Worm (Caenorhabditis elegans): ENCODE measurements around the gene F14D2.19.

The F14D2.19 gene

ce11 chrII:3367100-3367499 lies 30.2 kb upstream of the F14D2.19 start, which contains the start of gene Y49F6C.6:
Y49F6C.6 (minus strand) TSS chrII:3367200.
- no peak for TF ChIP-seq ZK546.5 (tag; optimal IDR thresholded peaks at IDR 0.05)
- no peak for TF ChIP-seq alr-1 (tag; optimal IDR thresholded peaks at IDR 0.05)
- TF ChIP-seq unc-39 (tag; optimal IDR thresholded peaks at IDR 0.05) = no peak
- TF ChIP-seq ztf-4 (tag; optimal IDR thresholded peaks at IDR 0.05) = no peak
- no peak for TF ChIP-seq lsy-2 (tag; optimal IDR thresholded peaks at IDR 0.05)
- no peak for TF ChIP-seq gmeb-1 (tag; optimal IDR thresholded peaks at IDR 0.05)

ce11 chrII:3358834-3359233 lies 21.9 kb upstream of the F14D2.19 start, which contains the start of the genes lido-14 and bath-27:
lido-14 (plus strand) TSS chrII:3359134.
bath-27 (plus strand) TSS chrII:3359139.
- TF ChIP-seq lin-13 (GFP tag; optimal IDR thresholded peaks at IDR 0.05) (no peak), mdl-1 (tag; optimal IDR thresholded peaks at IDR 0.05) (no peak), aly-2 (tag; optimal IDR thresholded peaks at IDR 0.05) (no peak), F13H6.1 (tag; optimal IDR thresholded peaks at IDR 0.05) (no peak), mbf-1 (tag; optimal IDR thresholded peaks at IDR 0.05) (no peak), C34F6.9 (tag; optimal IDR thresholded peaks at IDR 0.05) (no peak), sma-9 (GFP tag; optimal IDR thresholded peaks at IDR 0.05) (no peak), sma-9 (tag; optimal IDR thresholded peaks at IDR 0.05) (no peak), blmp-1 (tag; optimal IDR thresholded peaks at IDR 0.05; ENCODE audit: insufficient read depth) (no peak), egl-27 (tag; optimal IDR thresholded peaks at IDR 0.05) (no peak), peb-1 (tag; optimal IDR thresholded peaks at IDR 0.05) (no peak), crh-2 (tag; optimal IDR thresholded peaks at IDR 0.05) (no peak), sma-3 (GFP tag; optimal IDR thresholded peaks at IDR 0.05) (no peak), nhr-21 (tag; optimal IDR thresholded peaks at IDR 0.05) (no peak), unc-55 (GFP tag; optimal IDR thresholded peaks at IDR 0.05) (no peak), nhr-77 (tag; optimal IDR thresholded peaks at IDR 0.05) (no peak), lin-39 (tag; optimal IDR thresholded peaks at IDR 0.05) (no peak), elt-1 (tag; optimal IDR thresholded peaks at IDR 0.05) (no peak), mab-5 (tag; optimal IDR thresholded peaks at IDR 0.05) (no peak)

- TF ChIP-seq unc-55 (GFP tag; optimal IDR thresholded peaks at IDR 0.05) (no peak), aly-2 (tag; optimal IDR thresholded peaks at IDR 0.05) (no peak), sma-3 (GFP tag; optimal IDR thresholded peaks at IDR 0.05) (no peak), nhr-77 (tag; optimal IDR thresholded peaks at IDR 0.05) (no peak), lin-39 (tag; optimal IDR thresholded peaks at IDR 0.05) (no peak), elt-3 (tag; optimal IDR thresholded peaks at IDR 0.05) (no peak)
Observed at ce11 chrII:3349820-3350291, 12.9 kb upstream of the F14D2.19 start, which contains the start of gene F14D2.8. F14D2.8 (minus strand) TSS chrII:3349870.

ce11 chrII:3347940-3348610 lies 11.1 kb upstream of the F14D2.19 start, which contains the start of the genes F14D2.14 and bath-29:
F14D2.14 (minus strand) TSS chrII:3347990.
bath-29 (plus strand) TSS chrII:3348560.
- TF ChIP-seq sma-9 (GFP tag; optimal IDR thresholded peaks at IDR 0.05) (no peak), sma-9 (tag; optimal IDR thresholded peaks at IDR 0.05) (no peak), nhr-77 (tag; optimal IDR thresholded peaks at IDR 0.05) (no peak), mbf-1 (tag; optimal IDR thresholded peaks at IDR 0.05) (no peak), elt-3 (tag; optimal IDR thresholded peaks at IDR 0.05) (no peak), peb-1 (tag; optimal IDR thresholded peaks at IDR 0.05) (no peak), fos-1 (tag; optimal IDR thresholded peaks at IDR 0.05) (no peak), snpc-4 (tag; optimal IDR thresholded peaks at IDR 0.05) (no peak), mdl-1 (tag; optimal IDR thresholded peaks at IDR 0.05) (no peak), sem-4 (tag; optimal IDR thresholded peaks at IDR 0.05) (no peak), nhr-25 (tag; optimal IDR thresholded peaks at IDR 0.05) (no peak), ztf-1 (GFP tag; conservative IDR thresholded peaks at IDR 0.05) (no peak)

- TF ChIP-seq ceh-16 (tag; optimal IDR thresholded peaks at IDR 0.05) (no peak), F13H6.1 (tag; optimal IDR thresholded peaks at IDR 0.05) (no peak), nhr-21 (tag; optimal IDR thresholded peaks at IDR 0.05) (no peak), nhr-77 (tag; optimal IDR thresholded peaks at IDR 0.05) (no peak), Y55F3AM.14 (GFP tag; optimal IDR thresholded peaks at IDR 0.05) (no peak), sem-4 (tag; optimal IDR thresholded peaks at IDR 0.05) (no peak), egl-27 (tag; optimal IDR thresholded peaks at IDR 0.05) (no peak), skn-1 (tag; optimal IDR thresholded peaks at IDR 0.05) (no peak), elt-1 (tag; optimal IDR thresholded peaks at IDR 0.05) (no peak), nhr-237 (tag; optimal IDR thresholded peaks at IDR 0.05) (no peak), elt-3 (tag; optimal IDR thresholded peaks at IDR 0.05) (no peak), lsy-2 (tag; optimal IDR thresholded peaks at IDR 0.05) (no peak), nhr-25 (tag; optimal IDR thresholded peaks at IDR 0.05) (no peak), mbf-1 (tag; optimal IDR thresholded peaks at IDR 0.05) (no peak), ztf-1 (GFP tag; conservative IDR thresholded peaks at IDR 0.05) (no peak)
Observed at ce11 chrII:3346328-3346780, 9.4 kb upstream of the F14D2.19 start, which contains the start of gene bath-30. bath-30 (minus strand) TSS chrII:3346378.
